Worm (Caenorhabditis elegans) whole organism, L4 larva: Measurements from ENCODE around the gene nhr-26.
A peak's percentile ranks its signal among the peaks of the same experiment; 100 is the strongest.

ENCODE experiments used
- D1046.2 ChIP-seq: fragments of 200-800 bp; sonication (Bioruptor generic); IDR thresholded peaks from 2 replicates; pipeline ENCODE4 v1.3.6; 2022; ENCODE audit warnings: missing genetic modification characterization, missing compliant biosample characterization
- F10B5.3 ChIP-seq: sonication (generic microtip); optimal IDR thresholded peaks from 2 replicates; lab custom pipeline; 2016; ENCODE audit warnings: mild to moderate bottlenecking, missing genetic modification characterization, missing compliant biosample characterization
- F26F4.8 ChIP-seq: fragments of 200-800 bp; sonication (Bioruptor generic); conservative IDR thresholded peaks from 2 replicates; pipeline ENCODE4 v1.3.6; 2022; ENCODE audit warnings: missing genetic modification characterization, missing compliant biosample characterization
- F37D6.2 ChIP-seq: sonication (generic microtip); optimal IDR thresholded peaks from 2 replicates; lab custom pipeline; 2016; ENCODE audit warnings: mild to moderate bottlenecking, missing genetic modification characterization, missing compliant biosample characterization
- T26A8.4 ChIP-seq: fragments of 200-800 bp; sonication (Bioruptor generic); IDR thresholded peaks from 2 replicates; pipeline ENCODE4 v1.3.6; 2022; ENCODE audit warnings: missing genetic modification characterization, missing compliant biosample characterization
- Y5F2A.4 ChIP-seq: fragments of 200-800 bp; sonication (Bioruptor generic); optimal IDR thresholded peaks from 2 replicates; lab custom pipeline; 2018; ENCODE audit warnings: mild to moderate bottlenecking, missing genetic modification characterization, missing compliant biosample characterization
- ZK546.5 ChIP-seq, 2 experiments: sonication (generic microtip); optimal IDR thresholded peaks; 2 replicates each; lab custom pipeline; 2017; ENCODE audit warnings: missing biosample characterization in 2 of 2, missing genetic modification characterization in 2 of 2
- aly-2 ChIP-seq: sonication (generic microtip); optimal IDR thresholded peaks from 2 replicates; lab custom pipeline; 2018; ENCODE audit warnings: missing biosample characterization, missing genetic modification characterization
- ceh-44 ChIP-seq: fragments of 200-800 bp; sonication (Bioruptor generic); IDR thresholded peaks from 2 replicates; pipeline ENCODE4 v1.3.6; 2022; ENCODE audit warnings: missing genetic modification reagents, missing genetic modification characterization, missing compliant biosample characterization
- ceh-62 ChIP-seq: sonication (generic microtip); optimal IDR thresholded peaks from 2 replicates; lab custom pipeline; 2017; ENCODE audit warnings: missing biosample characterization, missing genetic modification characterization
- ceh-82 ChIP-seq: sonication (generic microtip); optimal IDR thresholded peaks from 2 replicates; lab custom pipeline; 2017; ENCODE audit warnings: missing biosample characterization, missing genetic modification characterization
- cey-2 ChIP-seq: sonication (generic microtip); optimal IDR thresholded peaks from 3 replicates; lab custom pipeline; 2017; ENCODE audit warnings: missing genetic modification characterization, mild to moderate bottlenecking, missing compliant biosample characterization, antibody characterized with exemption, borderline replicate concordance; ENCODE audit not compliant: insufficient read depth
- ctbp-1 ChIP-seq: fragments of 200-800 bp; sonication (Bioruptor generic); IDR thresholded peaks from 2 replicates; pipeline ENCODE4 v1.3.6; 2022; ENCODE audit warnings: missing genetic modification reagents, missing genetic modification characterization, missing compliant biosample characterization
- daf-16 ChIP-seq, 3 experiments: sonication (generic microtip); optimal IDR thresholded peaks; 2 replicates each; lab custom pipeline; 2016 to 2017; ENCODE audit warnings: missing genetic modification characterization in 3 of 3, missing genetic modification reagents in 3 of 3, mild to moderate bottlenecking in 2 of 3, missing compliant biosample characterization in 2 of 3, missing biosample characterization in 1 of 3, moderate library complexity in 1 of 3
- dmd-9 ChIP-seq: fragments of 200-800 bp; sonication (Bioruptor generic); IDR thresholded peaks from 2 replicates; pipeline ENCODE4 v1.3.6; 2022; ENCODE audit warnings: missing genetic modification reagents, missing genetic modification characterization, missing compliant biosample characterization
- dpl-1 ChIP-seq: fragments of 150-350 bp; optimal IDR thresholded peaks from 2 replicates; lab custom pipeline; 2014; ENCODE audit warnings: missing biosample characterization, missing genetic modification reagents, missing genetic modification characterization
- dve-1 ChIP-seq: sonication (generic microtip); optimal IDR thresholded peaks from 2 replicates; lab custom pipeline; 2017; ENCODE audit warnings: antibody characterized with exemption, mild to moderate bottlenecking, missing genetic modification characterization, missing compliant biosample characterization; ENCODE audit not compliant: insufficient read depth
- egl-43 ChIP-seq: fragments of 200-800 bp; sonication (Bioruptor generic); IDR thresholded peaks from 2 replicates; pipeline ENCODE4 v1.3.6; 2022; ENCODE audit warnings: missing genetic modification reagents, missing genetic modification characterization, missing compliant biosample characterization
- fos-1 ChIP-seq: fragments of 150-350 bp; optimal IDR thresholded peaks from 2 replicates; lab custom pipeline; 2014; ENCODE audit warnings: missing biosample characterization, missing genetic modification characterization
- gei-8 ChIP-seq: fragments of 200-800 bp; sonication (Bioruptor generic); optimal IDR thresholded peaks from 2 replicates; lab custom pipeline; 2018; ENCODE audit warnings: mild to moderate bottlenecking, missing genetic modification characterization, missing compliant biosample characterization
- hif-1 ChIP-seq, 2 experiments: sonication (generic microtip); optimal IDR thresholded peaks; 2 replicates each; lab custom pipeline; 2016 to 2017; ENCODE audit warnings: missing compliant biosample characterization in 2 of 2, missing genetic modification characterization in 2 of 2, missing genetic modification reagents in 2 of 2, missing genotype in 2 of 2, mild to moderate bottlenecking in 1 of 2
- hlh-11 ChIP-seq: fragments of 200-800 bp; sonication (Bioruptor generic); optimal IDR thresholded peaks from 2 replicates; lab custom pipeline; 2018; ENCODE audit warnings: mild to moderate bottlenecking, missing genetic modification characterization, missing compliant biosample characterization
- hlh-30 ChIP-seq: sonication (generic microtip); optimal IDR thresholded peaks from 2 replicates; lab custom pipeline; 2017; ENCODE audit warnings: antibody characterized with exemption, mild to moderate bottlenecking, missing genetic modification characterization, missing compliant biosample characterization; ENCODE audit not compliant: insufficient read depth
- hmg-1.1 ChIP-seq: fragments of 200-800 bp; sonication (Bioruptor generic); IDR thresholded peaks from 2 replicates; pipeline ENCODE4 v1.3.6; 2022; ENCODE audit warnings: missing genetic modification reagents, missing genetic modification characterization, missing compliant biosample characterization
- jun-1 ChIP-seq: fragments of 150-350 bp; optimal IDR thresholded peaks from 2 replicates; lab custom pipeline; 2014; ENCODE audit warnings: missing biosample characterization, missing genetic modification reagents, missing genetic modification characterization
- madf-9 ChIP-seq: fragments of 200-800 bp; sonication (Bioruptor generic); conservative IDR thresholded peaks from 2 replicates; pipeline ENCODE4 v1.3.6; 2022; ENCODE audit warnings: missing genetic modification reagents, missing genetic modification characterization, missing compliant biosample characterization
- mdl-1 ChIP-seq, 2 experiments: fragments of 150-350 bp in 1 of 2; sonication (generic microtip) in 1 of 2; optimal IDR thresholded peaks; 2 replicates each; lab custom pipeline; 2014 to 2017; ENCODE audit warnings: missing biosample characterization in 2 of 2, missing genetic modification characterization in 2 of 2
- mdt-29 ChIP-seq: fragments of 200-800 bp; sonication (Bioruptor generic); IDR thresholded peaks from 2 replicates; pipeline ENCODE4 v1.3.6; 2022; ENCODE audit warnings: missing genetic modification reagents, missing genetic modification characterization, missing compliant biosample characterization
- mep-1 ChIP-seq: fragments of 150-350 bp; sonication (generic microtip); optimal IDR thresholded peaks from 3 replicates; lab custom pipeline; 2014; ENCODE audit warnings: missing biosample characterization, missing genetic modification characterization
- mes-2 ChIP-seq: sonication (generic microtip); optimal IDR thresholded peaks from 2 replicates; lab custom pipeline; 2016; ENCODE audit warnings: missing genotype, mild to moderate bottlenecking, missing genetic modification characterization, missing compliant biosample characterization; ENCODE audit not compliant: poor library complexity, severe bottlenecking
- mxl-3 ChIP-seq: fragments of 200-800 bp; sonication (Bioruptor generic); optimal IDR thresholded peaks from 2 replicates; lab custom pipeline; 2018; ENCODE audit warnings: mild to moderate bottlenecking, missing genetic modification characterization, missing compliant biosample characterization
- nhr-102 ChIP-seq: sonication (generic microtip); optimal IDR thresholded peaks from 2 replicates; lab custom pipeline; 2016; ENCODE audit warnings: mild to moderate bottlenecking, missing genetic modification characterization, moderate library complexity, missing compliant biosample characterization
- nhr-237 ChIP-seq: sonication (generic microtip); optimal IDR thresholded peaks from 2 replicates; lab custom pipeline; 2017; ENCODE audit warnings: missing biosample characterization, missing genetic modification characterization
- nhr-42 ChIP-seq: fragments of 200-800 bp; sonication (Bioruptor generic); IDR thresholded peaks from 2 replicates; pipeline ENCODE4 v1.3.6; 2022; ENCODE audit warnings: missing genetic modification characterization, missing compliant biosample characterization
- nhr-48 ChIP-seq: sonication (generic microtip); optimal IDR thresholded peaks from 2 replicates; lab custom pipeline; 2016; ENCODE audit warnings: mild to moderate bottlenecking, missing genetic modification characterization, missing compliant biosample characterization
- php-3 ChIP-seq: fragments of 200-800 bp; sonication (Bioruptor generic); IDR thresholded peaks from 2 replicates; pipeline ENCODE4 v1.3.6; 2022; ENCODE audit warnings: missing genetic modification reagents, missing genetic modification characterization, missing compliant biosample characterization
- rbr-2 ChIP-seq: sonication (generic microtip); optimal IDR thresholded peaks from 2 replicates; lab custom pipeline; 2016; ENCODE audit warnings: missing genotype, missing genetic modification characterization, missing compliant biosample characterization
- set-16 ChIP-seq: fragments of 200-800 bp; sonication (Bioruptor generic); IDR thresholded peaks from 2 replicates; pipeline ENCODE4 v1.3.6; 2022; ENCODE audit warnings: missing genetic modification reagents, missing genetic modification characterization, missing compliant biosample characterization
- snpc-1.2 ChIP-seq: fragments of 200-800 bp; sonication (Bioruptor generic); IDR thresholded peaks from 2 replicates; pipeline ENCODE4 v1.3.6; 2022; ENCODE audit warnings: missing genetic modification reagents, missing genetic modification characterization, missing compliant biosample characterization
- snpc-4 ChIP-seq: fragments of 150-350 bp; optimal IDR thresholded peaks from 2 replicates; lab custom pipeline; 2014; ENCODE audit warnings: missing biosample characterization, missing genetic modification characterization
- spr-1 ChIP-seq: sonication (generic microtip); optimal IDR thresholded peaks from 2 replicates; lab custom pipeline; 2016; ENCODE audit warnings: mild to moderate bottlenecking, missing genetic modification characterization, missing compliant biosample characterization
- spr-3 ChIP-seq: fragments of 200-800 bp; sonication (Bioruptor generic); optimal IDR thresholded peaks from 2 replicates; lab custom pipeline; 2018; ENCODE audit warnings: mild to moderate bottlenecking, missing genetic modification characterization, missing compliant biosample characterization
- tra-1 ChIP-seq: fragments of 200-800 bp; sonication (Bioruptor generic); IDR thresholded peaks from 2 replicates; pipeline ENCODE4 v1.3.6; 2022; ENCODE audit warnings: missing genetic modification reagents, missing genetic modification characterization, missing compliant biosample characterization
- unc-39 ChIP-seq: sonication (generic microtip); optimal IDR thresholded peaks from 2 replicates; lab custom pipeline; 2017; ENCODE audit warnings: missing biosample characterization, missing genetic modification characterization
- zag-1 ChIP-seq: fragments of 150-350 bp; optimal IDR thresholded peaks from 2 replicates; lab custom pipeline; 2014; ENCODE audit warnings: missing biosample characterization, missing genetic modification characterization

Gene nhr-26

ce11 chrX:12655339-12655875 lies 44.9 kb downstream of the nhr-26 start:
- TF ChIP-seq madf-9 (GFP tag; lab: Robert Waterston, UW) (peak; percentile 91), hmg-1.1 (GFP tag; lab: Robert Waterston, UW) (peak; percentile 69), mes-2 (peak; percentile 40), spr-1 (peak; percentile 57), ctbp-1 (GFP tag; lab: Robert Waterston, UW) (peak; percentile 44; the same call in 1 of the 2 replicates), hif-1 (tag; optimal IDR thresholded peaks at IDR 0.05; lab: Kevin White, UChicago) (peak in 1 of 2 experiments; percentile 77), jun-1 (no peak), Y5F2A.4 (GFP tag; lab: Kevin White, UChicago) (no peak), ceh-62 (tag; lab: Kevin White, UChicago) (no peak), ceh-44 (GFP tag; lab: Robert Waterston, UW) (no peak), hlh-30 (tag; lab: Kevin White, UChicago) (peak; percentile 17), dpl-1 (GFP tag; lab: Kevin White, UChicago) (no peak), php-3 (GFP tag; lab: Robert Waterston, UW) (peak; percentile 7; the same call in 1 of the 2 replicates), rbr-2 (peak; percentile 43), dmd-9 (GFP tag; lab: Robert Waterston, UW) (no peak), nhr-237 (tag; lab: Kevin White, UChicago) (no peak), nhr-102 (tag; lab: Kevin White, UChicago) (peak; percentile 68), D1046.2 (0 out of 2 replicates have a peak, but pooled peaks have one; percentile 8), daf-16 (GFP tag; optimal IDR thresholded peaks at IDR 0.05; lab: Kevin White, UChicago) (peak in 1 of 2 experiments; percentile 73), daf-16 (tag; optimal IDR thresholded peaks at IDR 0.05; lab: Kevin White, UChicago) (peak; percentile 51), tra-1 (no peak), cey-2 (tag; lab: Kevin White, UChicago) (no peak), ZK546.5 (tag; optimal IDR thresholded peaks at IDR 0.05; lab: Kevin White, UChicago) (no peak), unc-39 (tag; lab: Kevin White, UChicago) (no peak), nhr-42 (0 out of 2 replicates have a peak, but pooled peaks have one; percentile 48), aly-2 (tag; lab: Kevin White, UChicago) (no peak), set-16 (GFP tag; lab: Robert Waterston, UW) (peak; percentile 94), mdl-1 (tag; optimal IDR thresholded peaks at IDR 0.05; lab: Kevin White, UChicago) (peak in 1 of 2 experiments; percentile 70), nhr-48 (peak; percentile 91), fos-1 (tag; lab: Kevin White, UChicago) (no peak), snpc-1.2 (GFP tag; lab: Robert Waterston, UW) (peak; percentile 12; the same call in 1 of the 2 replicates), mdt-29 (GFP tag; lab: Robert Waterston, UW) (no peak), zag-1 (tag; lab: Kevin White, UChicago) (no peak), T26A8.4 (peak; percentile 65; the same call in 1 of the 2 replicates), egl-43 (GFP tag; lab: Robert Waterston, UW) (no peak; the same call in 1 of the 2 replicates), gei-8 (GFP tag; lab: Kevin White, UChicago) (peak; percentile 23), spr-3 (GFP tag; lab: Kevin White, UChicago) (peak; percentile 37), mxl-3 (GFP tag; lab: Kevin White, UChicago) (peak; percentile 26), F10B5.3 (tag; lab: Kevin White, UChicago) (peak; percentile 34), F26F4.8 (GFP tag; lab: Robert Waterston, UW) (no peak), ceh-82 (no peak), mep-1 (peak; percentile 16), hlh-11 (tag; lab: Kevin White, UChicago) (peak; percentile 90), dve-1 (peak; percentile 80), snpc-4 (no peak), F37D6.2 (tag; lab: Kevin White, UChicago) (peak; percentile 28)
